Fruit fly (Drosophila melanogaster) whole organism, adult: Measurements from ENCODE around the gene CG5390.

ENCODE experiments used
- CG1620 ChIP-seq: fragments of 200-800 bp; sonication (Bioruptor generic); optimal IDR thresholded peaks from 2 replicates; lab custom pipeline; 2016; ENCODE audit warnings: missing biosample characterization, missing genetic modification characterization
- CG33017 ChIP-seq: fragments of 200-800 bp; sonication (Bioruptor generic); optimal IDR thresholded peaks from 2 replicates; lab custom pipeline; 2018; ENCODE audit warnings: missing biosample characterization, mild to moderate bottlenecking, missing genetic modification characterization, moderate library complexity
- CG5204 ChIP-seq: fragments of 200-800 bp; sonication (Bioruptor generic); optimal IDR thresholded peaks from 2 replicates; lab custom pipeline; 2016; ENCODE audit warnings: missing biosample characterization, missing genetic modification characterization
- CG7045 ChIP-seq: fragments of 200-800 bp; sonication (Bioruptor generic); optimal IDR thresholded peaks from 2 replicates; lab custom pipeline; 2017; ENCODE audit warnings: missing biosample characterization, mild to moderate bottlenecking, missing genetic modification characterization
- CG7101 ChIP-seq: fragments of 200-800 bp; sonication (Bioruptor generic); optimal IDR thresholded peaks from 2 replicates; lab custom pipeline; 2018; ENCODE audit warnings: missing biosample characterization, mild to moderate bottlenecking, missing genetic modification characterization, moderate library complexity
- Clk ChIP-seq: fragments of 200-800 bp; sonication (Bioruptor generic); optimal IDR thresholded peaks from 2 replicates; lab custom pipeline; 2017; ENCODE audit warnings: missing biosample characterization, missing genetic modification characterization
- Crg-1 ChIP-seq: fragments of 200-800 bp; sonication (Bioruptor generic); optimal IDR thresholded peaks from 2 replicates; lab custom pipeline; 2016; ENCODE audit warnings: missing biosample characterization, missing genetic modification characterization
- Mnt ChIP-seq: fragments of 200-800 bp; sonication (Bioruptor generic); optimal IDR thresholded peaks from 2 replicates; lab custom pipeline; 2016; ENCODE audit warnings: missing biosample characterization, mild to moderate bottlenecking, missing genetic modification characterization
- bab1 ChIP-seq: fragments of 200-800 bp; sonication (Bioruptor generic); optimal IDR thresholded peaks from 3 replicates; lab custom pipeline; 2019; ENCODE audit warnings: missing biosample characterization, mild to moderate bottlenecking, missing genetic modification characterization, moderate library complexity
- cic ChIP-seq: fragments of 200-800 bp; sonication (Bioruptor generic); optimal IDR thresholded peaks from 2 replicates; lab custom pipeline; 2017; ENCODE audit warnings: missing biosample characterization, mild to moderate bottlenecking, missing genetic modification characterization, moderate library complexity
- pad ChIP-seq: fragments of 200-800 bp; sonication (Bioruptor generic); optimal IDR thresholded peaks from 3 replicates; lab custom pipeline; 2017; ENCODE audit warnings: missing biosample characterization, missing genetic modification characterization, mild to moderate bottlenecking, moderate library complexity, missing genetic modification reagents
- tj ChIP-seq: fragments of 200-800 bp; sonication (Bioruptor generic); optimal IDR thresholded peaks from 3 replicates; lab custom pipeline; 2017; ENCODE audit warnings: missing biosample characterization, mild to moderate bottlenecking, missing genetic modification characterization, moderate library complexity
- toe ChIP-seq: fragments of 200-800 bp; sonication (Bioruptor generic); optimal IDR thresholded peaks from 2 replicates; lab custom pipeline; 2016; ENCODE audit warnings: missing biosample characterization, missing genetic modification characterization

DNA sequence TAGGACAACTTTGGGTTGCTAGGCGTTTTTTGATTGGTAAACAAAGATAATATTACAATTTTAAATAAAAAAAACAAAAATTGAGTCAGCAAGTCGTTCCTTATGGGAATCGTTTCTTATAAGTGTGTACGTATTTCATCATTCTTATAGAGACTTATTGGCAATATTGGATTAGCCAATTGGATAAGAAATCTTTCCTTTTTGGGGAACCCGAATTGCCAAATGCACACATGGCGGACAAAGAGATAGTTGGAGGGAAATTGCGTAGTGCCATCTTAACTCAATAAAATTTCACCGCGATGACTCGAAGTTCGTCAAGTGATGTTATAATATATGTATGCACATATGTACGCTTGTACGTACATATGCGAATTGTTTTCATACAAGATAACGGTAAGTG lies 15.1 kb downstream of the CG5390 start:
- TF ChIP-seq CG1620 (GFP tag; lab: Kevin White, UChicago) (no peak), CG7101 (no peak), Clk (no peak), CG7045 (GFP tag; lab: Kevin White, UChicago) (no peak), Mnt (GFP tag; lab: Kevin White, UChicago) (no peak), CG33017 (no peak), toe (GFP tag; lab: Kevin White, UChicago) (no peak), CG5204 (GFP tag; lab: Kevin White, UChicago) (no peak), cic (GFP tag; lab: Kevin White, UChicago) (no peak), tj (no peak), bab1 (GFP tag; lab: Kevin White, UChicago) (no peak), Crg-1 (no peak), pad (GFP tag; lab: Kevin White, UChicago) (no peak)
